Worm (Caenorhabditis elegans) whole organism, L4/young adult: ENCODE measurements around the gene F20A1.8.

Experiments used
- W03F9.2 ChIP-seq: fragments of 150-350 bp; optimal IDR thresholded peaks from 2 replicates; lab custom pipeline; 2014; ENCODE audit warnings: missing biosample characterization, missing genetic modification characterization
- dao-5 ChIP-seq: sonication (generic microtip); optimal IDR thresholded peaks from 2 replicates; lab custom pipeline; 2016; ENCODE audit warnings: missing genotype, missing genetic modification characterization, moderate library complexity, missing compliant biosample characterization
- him-1 ChIP-seq: sonication (generic microtip); optimal IDR thresholded peaks from 2 replicates; lab custom pipeline; 2016; ENCODE audit warnings: missing genotype, missing genetic modification reagents, missing genetic modification characterization, missing compliant biosample characterization

Gene F20A1.8

ce11 chrV:7047512-7047911, at the start of gene F20A1.8:
Gene F20A1.8 (minus strand): TSS chrV:7047612.
- TF ChIP-seq dao-5 = no peak

- TF ChIP-seq W03F9.2 (tag; lab: Kevin White, UChicago) = no peak
- no peak for TF ChIP-seq him-1 (tag; lab: Kevin White, UChicago)
- no peak for TF ChIP-seq dao-5
Observed at ce11 chrV:7096811-7097210, 49.4 kb upstream of the F20A1.8 start.

- TF ChIP-seq dao-5 (no peak), W03F9.2 (tag; lab: Kevin White, UChicago) (no peak), him-1 (tag; lab: Kevin White, UChicago) (no peak)
Observed at ce11 chrV:7096129-7096730, 48.8 kb upstream of the F20A1.8 start.

- TF ChIP-seq W03F9.2 (tag; lab: Kevin White, UChicago) = no peak
- no peak for TF ChIP-seq him-1 (tag; lab: Kevin White, UChicago)
- no peak for TF ChIP-seq dao-5
Observed at ce11 chrV:7095254-7095990, 48.0 kb upstream of the F20A1.8 start.

- TF ChIP-seq W03F9.2 (tag; lab: Kevin White, UChicago) (peak; percentile 42), him-1 (tag; lab: Kevin White, UChicago) (no peak)
Observed at ce11 chrV:7093720-7094401, 46.4 kb upstream of the F20A1.8 start, which contains the start of gene nhr-135. Gene nhr-135 (minus strand): TSS chrV:7093770.

- TF ChIP-seq him-1 (tag; lab: Kevin White, UChicago) (no peak), W03F9.2 (tag; lab: Kevin White, UChicago) (no peak), dao-5 (no peak)
Observed at ce11 chrV:7091287-7091686, 43.9 kb upstream of the F20A1.8 start, which contains the start of gene nhr-286. Gene nhr-286 (minus strand): TSS chrV:7091610.

ce11 chrV:7089217-7089616, 41.8 kb upstream of the F20A1.8 start:
- TF ChIP-seq him-1 (tag; lab: Kevin White, UChicago) (no peak), dao-5 (no peak), W03F9.2 (tag; lab: Kevin White, UChicago) (peak; percentile 7)

- TF ChIP-seq him-1 (tag; lab: Kevin White, UChicago) (no peak), W03F9.2 (tag; lab: Kevin White, UChicago) (no peak), dao-5 (no peak)
Observed at ce11 chrV:7087340-7087739, 39.9 kb upstream of the F20A1.8 start.

ce11 chrV:7085518-7086104, 38.2 kb upstream of the F20A1.8 start, which contains the start of gene VC5.2:
Gene VC5.2 (plus strand): TSS chrV:7085956.
- TF ChIP-seq dao-5 (no peak), W03F9.2 (tag; lab: Kevin White, UChicago) (no peak), him-1 (tag; lab: Kevin White, UChicago) (no peak)

ce11 chrV:7084612-7085139, 37.3 kb upstream of the F20A1.8 start, which contains the start of gene mys-1:
Gene mys-1 (minus strand): TSS chrV:7084662.
- peak; percentile 55 for TF ChIP-seq W03F9.2 (tag; lab: Kevin White, UChicago)
- peak; percentile 0 for TF ChIP-seq him-1 (tag; lab: Kevin White, UChicago)
- no peak for TF ChIP-seq dao-5

ce11 chrV:7079388-7079787, 32.0 kb upstream of the F20A1.8 start:
- TF ChIP-seq him-1 (tag; lab: Kevin White, UChicago) (no peak), W03F9.2 (tag; lab: Kevin White, UChicago) (no peak)

- no peak for TF ChIP-seq dao-5
- TF ChIP-seq W03F9.2 (tag; lab: Kevin White, UChicago) = no peak
- no peak for TF ChIP-seq him-1 (tag; lab: Kevin White, UChicago)
Observed at ce11 chrV:7078765-7079164, 31.4 kb upstream of the F20A1.8 start.

ce11 chrV:7076161-7076560, 28.7 kb upstream of the F20A1.8 start:
- TF ChIP-seq him-1 (tag; lab: Kevin White, UChicago) (no peak), W03F9.2 (tag; lab: Kevin White, UChicago) (no peak), dao-5 (no peak)
